Comparison of ENCODE assay signal across 1 fruit fly cellular context in the genomic region with DNA sequence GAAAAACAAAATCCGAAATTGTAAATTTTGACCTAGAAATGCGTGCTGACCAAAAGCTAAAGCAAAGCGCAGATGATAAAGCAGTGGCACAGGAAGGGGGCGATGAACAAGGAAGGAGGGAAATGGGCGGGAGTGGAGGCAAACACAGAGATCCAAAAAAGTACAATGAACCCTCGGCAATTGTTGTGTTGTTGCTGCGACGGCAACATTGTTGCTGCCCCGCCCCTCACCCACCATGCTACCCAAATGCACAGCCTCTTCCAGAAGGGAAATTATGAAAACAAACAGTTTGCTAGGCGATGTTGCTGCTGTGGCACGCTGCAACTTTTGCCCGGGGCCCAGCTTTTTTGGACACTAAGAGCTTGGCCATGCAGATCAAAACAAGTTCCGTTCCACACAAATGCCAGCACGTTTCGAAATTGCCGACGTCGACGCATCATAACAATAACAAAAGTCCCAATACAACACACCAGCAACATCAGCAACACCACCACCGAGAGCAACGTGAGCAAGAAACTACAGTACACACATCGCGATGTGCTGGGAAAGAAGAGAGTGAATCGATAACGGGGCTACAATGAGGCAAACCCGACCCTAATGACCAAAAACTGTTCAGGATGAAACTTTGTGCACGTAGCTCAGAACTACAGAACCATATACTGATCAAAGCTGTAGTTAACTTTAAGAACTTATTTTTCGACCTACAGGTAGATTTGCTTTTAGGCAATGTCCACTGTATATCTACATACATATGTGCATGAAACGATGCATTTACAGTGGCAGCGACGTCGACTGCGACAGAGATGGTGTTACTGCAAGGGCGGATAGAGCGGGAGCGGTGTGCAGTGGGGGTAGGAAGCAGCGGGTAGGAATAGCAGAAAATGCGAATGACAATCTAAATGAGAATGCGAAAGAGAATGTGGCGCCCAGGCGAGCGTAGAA.
TF ChIP-seq lines count a peak whose summit lies in the region.

No protein-coding gene starts in this region.

TF ChIP-seq in whole organism, embryonic, 481 proteins besides CTCF, POLR2A, EP300 and RAD21 (continued from another document):
- TF ChIP-seq Atf3 (GFP tag; optimal IDR thresholded peaks at IDR 0.05; lab: Kevin White, UChicago) (peak; percentile 67), ash1 (GFP tag; optimal IDR thresholded peaks at IDR 0.05; lab: Kevin White, UChicago) (no peak), CHES-1-like (GFP tag; optimal IDR thresholded peaks at IDR 0.05; lab: Kevin White, UChicago) (peak; percentile 72), CG15696 (tag; optimal IDR thresholded peaks at IDR 0.05; lab: Kevin White, UChicago) (peak; percentile 47), MESR4 (GFP tag; optimal IDR thresholded peaks at IDR 0.05; lab: Kevin White, UChicago) (no peak), Sox102F (GFP tag; optimal IDR thresholded peaks at IDR 0.05; lab: Kevin White, UChicago) (peak; percentile 83), nau (GFP tag; optimal IDR thresholded peaks at IDR 0.05; lab: Kevin White, UChicago) (peak; percentile 62), CG31388 (GFP tag; optimal IDR thresholded peaks at IDR 0.05; lab: Kevin White, UChicago) (no peak), CG8089 (GFP tag; optimal IDR thresholded peaks at IDR 0.05; lab: Kevin White, UChicago) (peak; percentile 47), jigr1 (GFP tag; IDR thresholded peaks at IDR 0.05; lab: Robert Waterston, UW) (0 out of 3 replicates have a peak, but pooled peaks have one; percentile 36), fru (optimal IDR thresholded peaks at IDR 0.05; lab: Kevin White, UChicago) (no peak), fd64A (GFP tag; optimal IDR thresholded peaks at IDR 0.05; lab: Kevin White, UChicago) (peak; percentile 57), CG2889 (GFP tag; IDR thresholded peaks at IDR 0.05; lab: Robert Waterston, UW) (no peak), tap (tag; optimal IDR thresholded peaks at IDR 0.05; lab: Kevin White, UChicago) (peak; percentile 67), jing (GFP tag; optimal IDR thresholded peaks at IDR 0.05; lab: Kevin White, UChicago) (peak; percentile 73), CG11247 (GFP tag; IDR thresholded peaks at IDR 0.05; lab: Robert Waterston, UW) (peak; percentile 52), Side (GFP tag; optimal IDR thresholded peaks at IDR 0.05; lab: Kevin White, UChicago) (peak; percentile 72), CG4360 (GFP tag; IDR thresholded peaks at IDR 0.05; lab: Robert Waterston, UW) (peak; percentile 33; the same call in 1 of the 2 replicates), Oaz (GFP tag; IDR thresholded peaks at IDR 0.05; lab: Robert Waterston, UW) (0 out of 2 replicates have a peak, but pooled peaks have one; percentile 22), Dad (GFP tag; optimal IDR thresholded peaks at IDR 0.05; lab: Kevin White, UChicago) (peak; percentile 44), Rfx (GFP tag; IDR thresholded peaks at IDR 0.05; lab: Robert Waterston, UW) (peak; percentile 20; the same call in 1 of the 2 replicates), CG15514 (GFP tag; optimal IDR thresholded peaks at IDR 0.05; lab: Kevin White, UChicago) (no peak), Hr78 (GFP tag; optimal IDR thresholded peaks at IDR 0.05; lab: Kevin White, UChicago) (peak in 1 of 2 experiments; percentile 66), Gsc (GFP tag; IDR thresholded peaks at IDR 0.05; lab: Robert Waterston, UW) (no peak), lilli (GFP tag; optimal IDR thresholded peaks at IDR 0.05; lab: Kevin White, UChicago) (peak; percentile 34), ci (GFP tag; IDR thresholded peaks at IDR 0.05; lab: Robert Waterston, UW) (peak; percentile 84), psq (GFP tag; optimal IDR thresholded peaks at IDR 0.05; lab: Kevin White, UChicago) (no peak), B-H2 (GFP tag; optimal IDR thresholded peaks at IDR 0.05; lab: Kevin White, UChicago) (no peak), CG12659 (GFP tag; optimal IDR thresholded peaks at IDR 0.05; lab: Kevin White, UChicago) (peak; percentile 28), sisA (GFP tag; IDR thresholded peaks at IDR 0.05; lab: Robert Waterston, UW) (peak; percentile 74)
